Worm (Caenorhabditis elegans) whole organism, L3 larva: ENCODE data around the gene C33H5.16.

Experiments used
- nhr-28 ChIP-seq: fragments of 150-350 bp; optimal IDR thresholded peaks from 2 replicates; lab custom pipeline; 2014; ENCODE audit warnings: missing biosample characterization, missing genetic modification characterization
- pqm-1 ChIP-seq: fragments of 150-350 bp; optimal IDR thresholded peaks from 2 replicates; lab custom pipeline; 2017; ENCODE audit warnings: missing biosample characterization, missing genetic modification characterization, inconsistent platforms

DNA sequence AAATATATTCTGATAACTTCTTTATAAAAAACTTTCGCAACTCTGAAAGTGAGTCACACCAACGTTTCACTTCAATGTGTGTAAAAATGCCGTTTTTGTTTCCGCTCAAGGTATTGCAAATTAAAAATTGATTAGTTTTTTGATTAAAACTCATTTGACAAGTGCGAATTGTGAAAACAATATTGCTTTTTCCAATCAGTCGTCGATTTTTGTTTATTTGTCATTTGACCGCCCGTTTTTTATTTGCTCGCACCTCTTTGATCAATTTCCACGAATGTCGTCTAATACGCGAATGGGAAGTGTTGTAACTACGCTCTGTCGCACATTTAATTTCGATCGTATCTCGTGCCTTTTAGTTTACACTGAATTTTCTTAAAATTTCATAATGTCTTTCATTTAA, 27.0 kb upstream of the C33H5.16 start, which contains the start of gene mvb-12:
- no peak for TF ChIP-seq pqm-1 (tag; lab: Kevin White, UChicago)
- TF ChIP-seq nhr-28 (tag; lab: Kevin White, UChicago), result no peak
